Worm (Caenorhabditis elegans) whole organism, late embryonic: ENCODE data around the gene pqn-94.

Source experiments
- F13H6.1 ChIP-seq: sonication (generic microtip); optimal IDR thresholded peaks from 2 replicates; lab custom pipeline; 2016; ENCODE audit warnings: missing genetic modification characterization, missing compliant biosample characterization
- K09A11.1 ChIP-seq: sonication (generic microtip); optimal IDR thresholded peaks from 2 replicates; lab custom pipeline; 2017; ENCODE audit warnings: antibody characterized with exemption, mild to moderate bottlenecking, missing genetic modification characterization, missing compliant biosample characterization; ENCODE audit not compliant: insufficient read depth
- hlh-13 ChIP-seq: fragments of 200-800 bp; sonication (Bioruptor generic); optimal IDR thresholded peaks from 2 replicates; lab custom pipeline; 2018; ENCODE audit warnings: mild to moderate bottlenecking, missing genetic modification characterization, missing compliant biosample characterization
- hlh-6 ChIP-seq: sonication (generic microtip); optimal IDR thresholded peaks from 2 replicates; lab custom pipeline; 2016; ENCODE audit warnings: missing genotype, missing genetic modification characterization, missing compliant biosample characterization
- hlh-8 ChIP-seq: sonication (generic microtip); optimal IDR thresholded peaks from 2 replicates; lab custom pipeline; 2016; ENCODE audit warnings: missing genotype, missing genetic modification characterization, missing compliant biosample characterization
- npax-4 ChIP-seq: sonication (generic microtip); optimal IDR thresholded peaks from 2 replicates; lab custom pipeline; 2016; ENCODE audit warnings: missing genetic modification characterization, missing compliant biosample characterization
- sdc-2 ChIP-seq: sonication (generic microtip); optimal IDR thresholded peaks from 2 replicates; lab custom pipeline; 2016; ENCODE audit warnings: missing genotype, missing genetic modification characterization, missing compliant biosample characterization
- tbx-2 ChIP-seq: sonication (generic microtip); optimal IDR thresholded peaks from 2 replicates; lab custom pipeline; 2016; ENCODE audit warnings: missing genetic modification characterization, missing compliant biosample characterization
- tbx-7 ChIP-seq: sonication (generic microtip); optimal IDR thresholded peaks from 2 replicates; lab custom pipeline; 2016; ENCODE audit warnings: missing genotype, missing genetic modification characterization, missing compliant biosample characterization
- unc-3 ChIP-seq, 2 experiments: fragments of 200-800 bp in 1 of 2; sonication (Bioruptor generic) in 1 of 2; sonication (generic microtip) in 1 of 2; conservative IDR thresholded peaks in 1 of 2; optimal IDR thresholded peaks in 1 of 2; 2 replicates each; pipeline versions ENCODE4 v1.3.6 to Lab custom; 2016 to 2022; ENCODE audit warnings: missing compliant biosample characterization in 2 of 2, missing genetic modification characterization in 2 of 2, missing genetic modification reagents in 1 of 2
- unc-86 ChIP-seq: sonication (generic microtip); optimal IDR thresholded peaks from 2 replicates; lab custom pipeline; 2016; ENCODE audit warnings: missing genetic modification characterization, missing compliant biosample characterization

The pqn-94 gene

DNA sequence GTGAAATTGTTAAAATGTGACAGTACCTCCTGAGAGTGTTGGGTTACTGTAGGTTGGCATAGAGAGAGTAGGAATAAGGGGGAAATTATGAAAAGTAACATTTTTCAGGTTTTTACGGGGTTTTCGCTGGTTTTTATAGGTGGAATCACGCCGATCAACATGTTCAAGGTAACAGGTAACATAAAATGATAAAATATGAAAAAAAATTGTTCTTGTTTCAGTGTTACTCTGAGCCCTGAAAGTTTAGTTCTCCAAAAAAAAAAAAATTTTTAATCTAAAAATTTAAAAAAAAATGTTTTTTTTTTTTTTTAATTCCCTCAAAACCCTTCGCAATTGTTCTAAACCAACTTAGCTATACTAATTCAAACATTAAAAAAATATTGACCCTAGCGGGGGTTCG lies 45.9 kb downstream of the pqn-94 start, which contains the start of gene Y113G7B.15:
Gene Y113G7B.15 (minus strand): TSS at position 101 of the 400 bp plus-strand sequence.
- no peak for TF ChIP-seq F13H6.1 (tag; lab: Kevin White, UChicago)
- no peak for TF ChIP-seq tbx-7
- no peak for TF ChIP-seq sdc-2 (tag; lab: Kevin White, UChicago)
- no peak for TF ChIP-seq hlh-6 (tag; lab: Kevin White, UChicago)
- TF ChIP-seq hlh-13 (GFP tag; lab: Kevin White, UChicago) = no peak
- TF ChIP-seq npax-4 (tag; lab: Kevin White, UChicago) = no peak
- no peak for TF ChIP-seq tbx-2
- TF ChIP-seq hlh-8 = no peak
- TF ChIP-seq unc-86 (tag; lab: Kevin White, UChicago) = no peak
- TF ChIP-seq K09A11.1 (tag; lab: Kevin White, UChicago) = no peak
- no peak for TF ChIP-seq unc-3 (GFP tag; conservative IDR thresholded peaks at IDR 0.05; lab: Robert Waterston, UW)
- no peak for TF ChIP-seq unc-3 (tag; optimal IDR thresholded peaks at IDR 0.05; lab: Kevin White, UChicago)
